Fruit fly (Drosophila melanogaster): ENCODE results near the gene CG10561.

CG10561 gene

DNA sequence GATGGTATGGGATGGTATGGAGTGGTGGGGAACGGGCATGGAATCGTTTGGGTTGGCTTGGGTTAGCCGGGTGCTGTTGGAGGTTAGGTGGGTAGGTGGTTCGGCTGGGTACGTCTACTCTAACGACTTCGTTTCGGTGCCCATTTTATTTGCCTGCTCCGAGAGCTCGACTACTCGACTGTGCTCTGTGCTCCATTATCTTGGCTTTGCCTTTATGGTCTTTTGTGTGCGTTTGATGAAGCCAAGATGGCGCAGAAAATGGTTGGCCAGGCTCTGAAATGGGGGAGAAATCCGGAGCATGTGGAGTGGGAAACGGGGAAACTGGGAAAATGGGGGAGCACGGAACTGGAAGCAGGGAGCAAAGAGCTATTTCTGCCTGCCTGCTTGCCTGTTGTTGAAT is 20.3 kb upstream of the CG10561 start:
- TF ChIP-seq yki (optimal IDR thresholded peaks at IDR 0.05) (no peak), D19B (GFP tag; optimal IDR thresholded peaks at IDR 0.05) (no peak), Nf-YC (tag; optimal IDR thresholded peaks at IDR 0.05) (peak; percentile 74), CG11093 (GFP tag; IDR thresholded peaks at IDR 0.05) (0 out of 3 replicates have a peak, but pooled peaks have one; percentile 25), ATbp (GFP tag; optimal IDR thresholded peaks at IDR 0.05) (no peak), CG9817 (tag; optimal IDR thresholded peaks at IDR 0.05) (no peak), ci (GFP tag; IDR thresholded peaks at IDR 0.05) (no peak), Gug (GFP tag; IDR thresholded peaks at IDR 0.05) (no peak), fd96Cb (tag; optimal IDR thresholded peaks at IDR 0.05) (no peak), unpg (GFP tag; optimal IDR thresholded peaks at IDR 0.05) (no peak), nerfin-1 (tag; optimal IDR thresholded peaks at IDR 0.05) (no peak), CG8089 (GFP tag; optimal IDR thresholded peaks at IDR 0.05) (no peak), Hand (GFP tag; optimal IDR thresholded peaks at IDR 0.05) (no peak), sna (GFP tag; IDR thresholded peaks at IDR 0.05; ENCODE audit: partially characterized antibody) (no peak), otp (GFP tag; IDR thresholded peaks at IDR 0.05) (no peak), Chrac-16 (GFP tag; optimal IDR thresholded peaks at IDR 0.05) (no peak), pfk (GFP tag; optimal IDR thresholded peaks at IDR 0.05) (no peak), CG10267 (tag; optimal IDR thresholded peaks at IDR 0.05) (no peak), Kr (GFP tag; optimal IDR thresholded peaks at IDR 0.05) (no peak), CG13287 (GFP tag; IDR thresholded peaks at IDR 0.05; ENCODE audit: partially characterized antibody) (no peak), cg (GFP tag; optimal IDR thresholded peaks at IDR 0.05) (no peak), bowl (GFP tag; IDR thresholded peaks at IDR 0.05) (no peak), Awh (GFP tag; IDR thresholded peaks at IDR 0.05) (no peak), CG14667 (GFP tag; IDR thresholded peaks at IDR 0.05) (no peak), CG1529 (GFP tag; optimal IDR thresholded peaks at IDR 0.05) (no peak), fd102C (GFP tag; optimal IDR thresholded peaks at IDR 0.05) (no peak), cad (GFP tag; optimal IDR thresholded peaks at IDR 0.05) (no peak), Hmx (GFP tag; optimal IDR thresholded peaks at IDR 0.05) (no peak), CG6765 (GFP tag; optimal IDR thresholded peaks at IDR 0.05) (no peak), Tbp (GFP tag; optimal IDR thresholded peaks at IDR 0.05) (no peak), tap (tag; optimal IDR thresholded peaks at IDR 0.05) (no peak), Sin3A (optimal IDR thresholded peaks at IDR 0.05) (no peak), chinmo (GFP tag; IDR thresholded peaks at IDR 0.05; ENCODE audit: partially characterized antibody) (0 out of 4 replicates have a peak, but pooled peaks have one; percentile 12), Dek (tag; optimal IDR thresholded peaks at IDR 0.05) (no peak), CG16815 (GFP tag; optimal IDR thresholded peaks at IDR 0.05) (no peak), NFAT (GFP tag; IDR thresholded peaks at IDR 0.05) (no peak), Bdp1 (GFP tag; optimal IDR thresholded peaks at IDR 0.05) (no peak), CG34224 (GFP tag; IDR thresholded peaks at IDR 0.05; ENCODE audit: partially characterized antibody) (no peak), zf30C (GFP tag; optimal IDR thresholded peaks at IDR 0.05) (no peak), Rx (GFP tag; IDR thresholded peaks at IDR 0.05) (no peak), CG31365 (tag; optimal IDR thresholded peaks at IDR 0.05) (no peak), Nf-YB (GFP tag; optimal IDR thresholded peaks at IDR 0.05) (peak; percentile 52), Dp (GFP tag; optimal IDR thresholded peaks at IDR 0.05) (no peak), CG17612 (GFP tag; IDR thresholded peaks at IDR 0.05) (no peak), Max (GFP tag; optimal IDR thresholded peaks at IDR 0.05) (no peak), CG7745 (tag; optimal IDR thresholded peaks at IDR 0.05) (no peak), stc (GFP tag; IDR thresholded peaks at IDR 0.05) (no peak), Opbp (GFP tag; IDR thresholded peaks at IDR 0.05; ENCODE audit: partially characterized antibody) (no peak), CG8924 (tag; optimal IDR thresholded peaks at IDR 0.05) (no peak), CG18599 (GFP tag; optimal IDR thresholded peaks at IDR 0.05) (no peak), abd-A (tag; optimal IDR thresholded peaks at IDR 0.05) (peak; percentile 93), CG18011 (GFP tag; optimal IDR thresholded peaks at IDR 0.05) (no peak)

Data from whole organism, embryonic.